Fruit fly (Drosophila melanogaster): ENCODE measurements around the gene Nup205.

- TF ChIP-seq Dll (optimal IDR thresholded peaks at IDR 0.05) (no peak), pan (optimal IDR thresholded peaks at IDR 0.05) (no peak)
Observed at dm6 chrX:19884204-19884603, 32.2 kb downstream of the Nup205 start.
